Worm (Caenorhabditis elegans) whole organism, L3 larva: ENCODE measurements around the gene C08E8.4.

Experiments used
- R02D3.7 ChIP-seq: fragments of 150-350 bp; optimal IDR thresholded peaks from 2 replicates; lab custom pipeline; 2014; ENCODE audit warnings: missing biosample characterization, missing genetic modification characterization
- ZK546.5 ChIP-seq: sonication (generic microtip); optimal IDR thresholded peaks from 2 replicates; lab custom pipeline; 2017; ENCODE audit warnings: missing biosample characterization, missing genetic modification characterization
- aly-2 ChIP-seq: fragments of 150-350 bp; optimal IDR thresholded peaks from 2 replicates; lab custom pipeline; 2014; ENCODE audit warnings: missing biosample characterization, missing genetic modification characterization
- ama-1 ChIP-seq: fragments of 150-350 bp; optimal IDR thresholded peaks from 2 replicates; lab custom pipeline; 2018
- ceh-16 ChIP-seq: sonication (generic microtip); optimal IDR thresholded peaks from 2 replicates; lab custom pipeline; 2017; ENCODE audit warnings: missing biosample characterization, missing genetic modification characterization
- ceh-28 ChIP-seq: fragments of 150-350 bp; optimal IDR thresholded peaks from 2 replicates; lab custom pipeline; 2014; ENCODE audit warnings: missing biosample characterization, missing genetic modification reagents, missing genetic modification characterization
- ceh-9 ChIP-seq: sonication (generic microtip); optimal IDR thresholded peaks from 2 replicates; lab custom pipeline; 2018; ENCODE audit warnings: missing biosample characterization, missing genetic modification characterization
- daf-12 ChIP-seq: fragments of 150-350 bp; optimal IDR thresholded peaks from 2 replicates; lab custom pipeline; 2014; ENCODE audit warnings: missing biosample characterization, missing genetic modification reagents, missing genetic modification characterization
- egl-27 ChIP-seq: sonication (generic microtip); optimal IDR thresholded peaks from 4 replicates; lab custom pipeline; 2017; ENCODE audit warnings: missing biosample characterization, missing genetic modification reagents, missing genetic modification characterization
- elt-1 ChIP-seq: fragments of 150-350 bp; optimal IDR thresholded peaks from 2 replicates; lab custom pipeline; 2014; ENCODE audit warnings: missing biosample characterization, missing genetic modification characterization
- elt-3 ChIP-seq, 3 experiments: fragments of 150-350 bp in 1 of 3; sonication (generic microtip) in 2 of 3; optimal IDR thresholded peaks; 2 replicates in 2 of 3; 4 replicates in 1 of 3; lab custom pipeline; 2014 to 2017; ENCODE audit warnings: missing biosample characterization in 3 of 3, missing genetic modification characterization in 3 of 3
- eor-1 ChIP-seq, 2 experiments: fragments of 150-350 bp; optimal IDR thresholded peaks; 2 replicates each; lab custom pipeline; 2014 to 2018; ENCODE audit warnings: missing biosample characterization in 2 of 2, missing genetic modification characterization in 2 of 2
- fkh-10 ChIP-seq: sonication (generic microtip); optimal IDR thresholded peaks from 2 replicates; lab custom pipeline; 2017; ENCODE audit warnings: missing biosample characterization, missing genetic modification reagents, missing genetic modification characterization
- fkh-2 ChIP-seq: fragments of 150-350 bp; optimal IDR thresholded peaks from 2 replicates; lab custom pipeline; 2014; ENCODE audit warnings: missing biosample characterization, missing genetic modification reagents, missing genetic modification characterization
- fos-1 ChIP-seq: fragments of 150-350 bp; optimal IDR thresholded peaks from 2 replicates; lab custom pipeline; 2014; ENCODE audit warnings: missing biosample characterization, missing genetic modification characterization
- hmg-11 ChIP-seq: sonication (generic microtip); optimal IDR thresholded peaks from 2 replicates; lab custom pipeline; 2016; ENCODE audit warnings: missing genetic modification characterization, missing compliant biosample characterization
- jun-1 ChIP-seq: fragments of 150-350 bp; optimal IDR thresholded peaks from 2 replicates; lab custom pipeline; 2014; ENCODE audit warnings: missing biosample characterization, missing genetic modification reagents, missing genetic modification characterization
- lin-15B ChIP-seq: fragments of 150-350 bp; optimal IDR thresholded peaks from 2 replicates; lab custom pipeline; 2014; ENCODE audit warnings: missing biosample characterization, missing genetic modification characterization
- lsy-12 ChIP-seq: sonication (generic microtip); optimal IDR thresholded peaks from 2 replicates; lab custom pipeline; 2016; ENCODE audit warnings: mild to moderate bottlenecking, missing genetic modification characterization, missing compliant biosample characterization
- mdl-1 ChIP-seq: fragments of 150-350 bp; optimal IDR thresholded peaks from 2 replicates; lab custom pipeline; 2014; ENCODE audit warnings: missing biosample characterization, missing genetic modification characterization
- nfya-1 ChIP-seq: sonication (generic microtip); optimal IDR thresholded peaks from 2 replicates; lab custom pipeline; 2017; ENCODE audit warnings: missing genetic modification characterization, mild to moderate bottlenecking, missing compliant biosample characterization, antibody characterized with exemption, moderate library complexity; ENCODE audit not compliant: insufficient read depth
- nhr-12 ChIP-seq: fragments of 150-350 bp; optimal IDR thresholded peaks from 2 replicates; lab custom pipeline; 2014; ENCODE audit warnings: missing biosample characterization, missing genetic modification characterization
- nhr-237 ChIP-seq: fragments of 150-350 bp; optimal IDR thresholded peaks from 2 replicates; lab custom pipeline; 2014; ENCODE audit warnings: missing biosample characterization, missing genetic modification characterization
- nhr-25 ChIP-seq: sonication (generic microtip); optimal IDR thresholded peaks from 2 replicates; lab custom pipeline; 2017; ENCODE audit warnings: missing biosample characterization, missing genetic modification characterization
- nhr-28 ChIP-seq: fragments of 150-350 bp; optimal IDR thresholded peaks from 2 replicates; lab custom pipeline; 2014; ENCODE audit warnings: missing biosample characterization, missing genetic modification characterization
- nhr-43 ChIP-seq: sonication (generic microtip); optimal IDR thresholded peaks from 2 replicates; lab custom pipeline; 2016; ENCODE audit warnings: mild to moderate bottlenecking, missing genetic modification characterization, missing compliant biosample characterization; ENCODE audit not compliant: poor library complexity, severe bottlenecking
- nhr-76 ChIP-seq: fragments of 150-350 bp; sonication (generic microtip); optimal IDR thresholded peaks from 5 replicates; lab custom pipeline; 2014; ENCODE audit warnings: missing biosample characterization, missing genetic modification characterization
- sea-2 ChIP-seq: fragments of 150-350 bp; sonication (generic microtip); optimal IDR thresholded peaks from 4 replicates; lab custom pipeline; 2014; ENCODE audit warnings: missing biosample characterization, missing genetic modification reagents, missing genetic modification characterization
- skn-1 ChIP-seq: fragments of 150-350 bp; optimal IDR thresholded peaks from 2 replicates; lab custom pipeline; 2014; ENCODE audit warnings: missing biosample characterization, missing genetic modification characterization
- snpc-4 ChIP-seq: fragments of 150-350 bp; optimal IDR thresholded peaks from 2 replicates; lab custom pipeline; 2014; ENCODE audit warnings: missing biosample characterization, missing genetic modification characterization
- tbx-2 ChIP-seq: sonication (generic microtip); optimal IDR thresholded peaks from 2 replicates; lab custom pipeline; 2016; ENCODE audit warnings: mild to moderate bottlenecking, missing genetic modification characterization, missing compliant biosample characterization
- unc-62 ChIP-seq: fragments of 150-350 bp; sonication (generic microtip); optimal IDR thresholded peaks from 4 replicates; lab custom pipeline; 2014; ENCODE audit warnings: missing biosample characterization, missing genetic modification reagents, missing genetic modification characterization
- zag-1 ChIP-seq: fragments of 150-350 bp; optimal IDR thresholded peaks from 2 replicates; lab custom pipeline; 2014; ENCODE audit warnings: missing biosample characterization, missing genetic modification characterization
- ztf-11 ChIP-seq: fragments of 150-350 bp; optimal IDR thresholded peaks from 2 replicates; lab custom pipeline; 2014; ENCODE audit warnings: missing biosample characterization, missing genetic modification characterization
- ztf-4 ChIP-seq: fragments of 150-350 bp; optimal IDR thresholded peaks from 2 replicates; lab custom pipeline; 2014; ENCODE audit warnings: missing biosample characterization, missing genetic modification characterization

The C08E8.4 gene

ce11 chrV:18374194-18374593 is 2.5 kb downstream of the C08E8.4 start, which contains the start of gene Y51A2B.2:
Gene Y51A2B.2 (plus strand): TSS chrV:18374494.
- TF ChIP-seq ceh-9 (tag; lab: Kevin White, UChicago) (no peak), fkh-2 (tag; lab: Kevin White, UChicago) (no peak), mdl-1 (tag; lab: Kevin White, UChicago) (no peak), ceh-16 (tag; lab: Kevin White, UChicago) (no peak), nhr-12 (tag; lab: Kevin White, UChicago) (no peak), sea-2 (no peak), eor-1 (tag; optimal IDR thresholded peaks at IDR 0.05; lab: Kevin White, UChicago) (no peak), skn-1 (no peak), elt-1 (tag; lab: Kevin White, UChicago) (no peak), fos-1 (tag; lab: Kevin White, UChicago) (no peak)
- TF ChIP-seq, all 47 proteins: peak for 0

ce11 chrV:18375551-18375950 is 3.9 kb downstream of the C08E8.4 start:
- TF ChIP-seq ceh-28 (tag; lab: Kevin White, UChicago) (peak; percentile 84), nfya-1 (tag; lab: Kevin White, UChicago) (no peak), nhr-76 (tag; lab: Kevin White, UChicago) (no peak), unc-62 (GFP tag; lab: Kevin White, UChicago) (no peak), aly-2 (tag; lab: Kevin White, UChicago) (no peak)
- TF ChIP-seq, all 47 proteins: peak for 1

- no peak for TF ChIP-seq unc-62 (GFP tag; lab: Kevin White, UChicago)
- TF ChIP-seq lsy-12, result no peak
- no peak for TF ChIP-seq nhr-28 (tag; lab: Kevin White, UChicago)
- no peak for TF ChIP-seq tbx-2
- TF ChIP-seq nhr-237 (tag; lab: Kevin White, UChicago), result no peak
- TF ChIP-seq nfya-1 (tag; lab: Kevin White, UChicago), result no peak
Observed at ce11 chrV:18378819-18379218, 7.2 kb downstream of the C08E8.4 start, which contains the start of gene Y51A2B.8. Gene Y51A2B.8 (plus strand): TSS chrV:18379119.

ce11 chrV:18382590-18382989 is 10.9 kb downstream of the C08E8.4 start, which contains the start of gene nhr-288:
Gene nhr-288 (minus strand): TSS chrV:18382690.
- TF ChIP-seq elt-1 (tag; lab: Kevin White, UChicago), result no peak
- TF ChIP-seq skn-1, result no peak
- no peak for TF ChIP-seq snpc-4 (tag; lab: Kevin White, UChicago)
- no peak for TF ChIP-seq zag-1
- TF ChIP-seq nhr-25 (tag; lab: Kevin White, UChicago), result no peak
- no peak for TF ChIP-seq nhr-43 (tag; lab: Kevin White, UChicago)
- TF ChIP-seq nhr-28 (tag; lab: Kevin White, UChicago), result no peak
- TF ChIP-seq lsy-12, result no peak
- no peak for TF ChIP-seq aly-2 (tag; lab: Kevin White, UChicago)
- no peak for TF ChIP-seq fos-1 (tag; lab: Kevin White, UChicago)
- TF ChIP-seq jun-1 (tag; lab: Kevin White, UChicago), result no peak
- no peak for TF ChIP-seq nhr-237 (tag; lab: Kevin White, UChicago)
- no peak for TF ChIP-seq mdl-1 (tag; lab: Kevin White, UChicago)
- no peak for TF ChIP-seq hmg-11 (tag; lab: Kevin White, UChicago)
- TF ChIP-seq elt-3 (tag; optimal IDR thresholded peaks at IDR 0.05; lab: Kevin White, UChicago), result no peak
- no peak for TF ChIP-seq ztf-4 (tag; lab: Kevin White, UChicago)
- no peak for TF ChIP-seq fkh-10 (GFP tag; lab: Kevin White, UChicago)
- TF ChIP-seq nhr-12 (tag; lab: Kevin White, UChicago), result no peak
- no peak for TF ChIP-seq sea-2
- TF ChIP-seq, all 47 proteins: peak for 0

- TF ChIP-seq lsy-12 (no peak), nhr-237 (tag; lab: Kevin White, UChicago) (no peak), fkh-10 (GFP tag; lab: Kevin White, UChicago) (no peak), nhr-12 (tag; lab: Kevin White, UChicago) (no peak), elt-3 (tag; optimal IDR thresholded peaks at IDR 0.05; lab: Kevin White, UChicago) (no peak), nhr-28 (tag; lab: Kevin White, UChicago) (no peak), lin-15B (no peak), jun-1 (tag; lab: Kevin White, UChicago) (no peak), ztf-11 (tag; lab: Kevin White, UChicago) (no peak), eor-1 (tag; optimal IDR thresholded peaks at IDR 0.05; lab: Kevin White, UChicago) (no peak), ZK546.5 (tag; lab: Kevin White, UChicago) (no peak), ama-1 (lab: Kevin White, UChicago) (no peak), R02D3.7 (tag; lab: Kevin White, UChicago) (no peak), ztf-4 (tag; lab: Kevin White, UChicago) (no peak), sea-2 (no peak), mdl-1 (tag; lab: Kevin White, UChicago) (no peak), egl-27 (tag; lab: Kevin White, UChicago) (no peak), fos-1 (tag; lab: Kevin White, UChicago) (no peak), daf-12 (tag; lab: Kevin White, UChicago) (no peak)
- TF ChIP-seq, all 47 proteins: peak for 0
Observed at ce11 chrV:18389046-18389445, 17.4 kb downstream of the C08E8.4 start, which contains the start of the genes Y51A2B.4 and Y51A2B.5. Gene Y51A2B.4 (minus strand): TSS chrV:18389146. Gene Y51A2B.5 (plus strand): TSS chrV:18389277.
